Fruit fly (Drosophila melanogaster) whole organism, pupa: ENCODE measurements around the gene verm.

Source experiments
- CG10348 ChIP-seq: fragments of 200-800 bp; sonication (Bioruptor generic); IDR thresholded peaks from 2 replicates; pipeline ENCODE4 v1.3.6; 2022; ENCODE audit warnings: missing biosample characterization, missing genetic modification characterization
- CG12605 ChIP-seq: fragments of 200-800 bp; sonication (Bioruptor generic); IDR thresholded peaks from 2 replicates; pipeline ENCODE4 v1.3.6; 2022; ENCODE audit warnings: missing biosample characterization, missing genetic modification characterization
- CG14655 ChIP-seq: fragments of 200-800 bp; sonication (Bioruptor generic); optimal IDR thresholded peaks from 3 replicates; lab custom pipeline; 2017; ENCODE audit warnings: mild to moderate bottlenecking, missing biosample characterization, missing genetic modification reagents, missing genetic modification characterization
- CG17806 ChIP-seq: fragments of 200-800 bp; sonication (Bioruptor generic); optimal IDR thresholded peaks from 2 replicates; lab custom pipeline; 2018; ENCODE audit warnings: missing biosample characterization, mild to moderate bottlenecking, missing genetic modification characterization, moderate library complexity
- CG34367 ChIP-seq: fragments of 200-800 bp; sonication (Bioruptor generic); optimal IDR thresholded peaks from 2 replicates; lab custom pipeline; 2018; ENCODE audit warnings: missing biosample characterization, mild to moderate bottlenecking, missing genetic modification characterization
- CG4496 ChIP-seq: fragments of 200-800 bp; sonication (Bioruptor generic); IDR thresholded peaks from 3 replicates; pipeline ENCODE4 v1.3.6; 2022; ENCODE audit warnings: missing biosample characterization, missing genetic modification characterization
- CG8159 ChIP-seq: fragments of 200-800 bp; sonication (Bioruptor generic); optimal IDR thresholded peaks from 3 replicates; lab custom pipeline; 2018; ENCODE audit warnings: missing biosample characterization, mild to moderate bottlenecking, missing genetic modification characterization, moderate library complexity
- CG8301 ChIP-seq: fragments of 200-800 bp; sonication (Bioruptor generic); optimal IDR thresholded peaks from 2 replicates; lab custom pipeline; 2018; ENCODE audit warnings: missing biosample characterization, mild to moderate bottlenecking, missing genetic modification characterization
- CG9948 ChIP-seq: fragments of 200-800 bp; sonication (Bioruptor generic); optimal IDR thresholded peaks from 2 replicates; lab custom pipeline; 2018; ENCODE audit warnings: missing biosample characterization, mild to moderate bottlenecking, missing genetic modification characterization, moderate library complexity
- D1 ChIP-seq: fragments of 200-800 bp; sonication (Bioruptor generic); optimal IDR thresholded peaks from 2 replicates; lab custom pipeline; 2018; ENCODE audit warnings: missing biosample characterization, mild to moderate bottlenecking, missing genetic modification characterization, moderate library complexity
- EcR ChIP-seq: fragments of 200-800 bp; sonication (Bioruptor generic); optimal IDR thresholded peaks from 3 replicates; lab custom pipeline; 2019; ENCODE audit warnings: missing biosample characterization, missing genetic modification characterization, mild to moderate bottlenecking, moderate library complexity, missing genetic modification reagents
- Ets98B ChIP-seq: fragments of 200-800 bp; sonication (Bioruptor generic); IDR thresholded peaks from 2 replicates; pipeline ENCODE4 v1.3.6; 2022; ENCODE audit warnings: missing biosample characterization, missing genetic modification characterization
- Pif1A ChIP-seq: fragments of 200-800 bp; sonication (Bioruptor generic); optimal IDR thresholded peaks from 3 replicates; lab custom pipeline; 2016; ENCODE audit warnings: missing biosample characterization, missing genetic modification characterization
- Pif1B ChIP-seq: fragments of 200-800 bp; sonication (Bioruptor generic); optimal IDR thresholded peaks from 3 replicates; lab custom pipeline; 2016; ENCODE audit warnings: missing biosample characterization, missing genetic modification characterization
- Snoo ChIP-seq: fragments of 200-800 bp; sonication (Bioruptor generic); optimal IDR thresholded peaks from 3 replicates; lab custom pipeline; 2017; ENCODE audit warnings: missing biosample characterization, mild to moderate bottlenecking, missing genetic modification characterization, inconsistent platforms
- fd96Ca ChIP-seq: fragments of 200-800 bp; sonication (Bioruptor generic); IDR thresholded peaks from 3 replicates; pipeline ENCODE4 v1.3.6; 2022; ENCODE audit warnings: missing biosample characterization, missing genetic modification characterization
- gl ChIP-seq: fragments of 200-800 bp; sonication (Bioruptor generic); optimal IDR thresholded peaks from 2 replicates; lab custom pipeline; 2018; ENCODE audit warnings: missing biosample characterization, mild to moderate bottlenecking, missing genetic modification characterization
- rn ChIP-seq: fragments of 200-800 bp; sonication (Bioruptor generic); IDR thresholded peaks from 2 replicates; pipeline ENCODE4 v1.3.6; 2022; ENCODE audit warnings: missing biosample characterization, missing genetic modification characterization

The verm gene

dm6 chr3L:19649374-19649948, 45.6 kb downstream of the verm start, which contains the start of gene Oat:
Gene Oat, minus strand, starts transcription at chr3L:19649851.
- TF ChIP-seq fd96Ca (GFP tag; lab: Robert Waterston, UW) = peak; percentile 33; the same call in 1 of the 3 replicates
- TF ChIP-seq EcR (GFP tag; lab: Kevin White, UChicago) = peak; percentile 14
- TF ChIP-seq CG14655 (GFP tag; lab: Kevin White, UChicago) = no peak
- no peak for TF ChIP-seq Snoo (tag; lab: Kevin White, UChicago)

dm6 chr3L:19648648-19649047, 46.4 kb downstream of the verm start:
- no peak for TF ChIP-seq rn (GFP tag; lab: Robert Waterston, UW)
- TF ChIP-seq CG8159 (tag; lab: Kevin White, UChicago) = no peak
- TF ChIP-seq CG9948 = no peak
- TF ChIP-seq CG8301 (tag; lab: Kevin White, UChicago) = no peak
- no peak for TF ChIP-seq fd96Ca (GFP tag; lab: Robert Waterston, UW)
- TF ChIP-seq Snoo (tag; lab: Kevin White, UChicago) = no peak
- TF ChIP-seq EcR (GFP tag; lab: Kevin White, UChicago) = no peak
- TF ChIP-seq CG12605 (GFP tag; lab: Robert Waterston, UW) = no peak
- TF ChIP-seq Ets98B (GFP tag; lab: Robert Waterston, UW) = no peak
- TF ChIP-seq Pif1B (GFP tag; lab: Kevin White, UChicago) = no peak

DNA sequence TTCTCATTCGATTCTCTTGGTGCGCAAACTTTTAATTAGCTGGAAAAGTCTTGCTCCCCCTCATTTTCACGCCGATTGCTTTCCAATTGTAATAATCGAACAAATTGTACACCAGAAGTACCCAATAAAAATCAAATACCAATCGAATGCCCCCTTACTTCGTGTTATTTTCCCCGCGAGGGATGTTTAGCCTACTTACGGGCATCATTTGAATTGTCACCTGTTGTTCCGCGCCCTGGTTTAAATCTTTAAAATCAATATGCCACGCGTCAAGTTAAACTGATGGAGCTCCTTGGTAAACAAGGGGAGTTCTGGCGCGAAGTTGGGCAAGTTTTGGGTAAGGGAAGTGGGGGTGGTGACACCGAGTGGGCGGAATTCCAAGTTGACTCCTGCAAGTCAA, 48.8 kb downstream of the verm start:
- TF ChIP-seq CG10348 (GFP tag; lab: Robert Waterston, UW) (no peak), D1 (no peak), CG4496 (GFP tag; lab: Robert Waterston, UW) (no peak), rn (GFP tag; lab: Robert Waterston, UW) (no peak), CG14655 (GFP tag; lab: Kevin White, UChicago) (no peak)
- TF ChIP-seq, all 21 proteins: peak for 0

DNA sequence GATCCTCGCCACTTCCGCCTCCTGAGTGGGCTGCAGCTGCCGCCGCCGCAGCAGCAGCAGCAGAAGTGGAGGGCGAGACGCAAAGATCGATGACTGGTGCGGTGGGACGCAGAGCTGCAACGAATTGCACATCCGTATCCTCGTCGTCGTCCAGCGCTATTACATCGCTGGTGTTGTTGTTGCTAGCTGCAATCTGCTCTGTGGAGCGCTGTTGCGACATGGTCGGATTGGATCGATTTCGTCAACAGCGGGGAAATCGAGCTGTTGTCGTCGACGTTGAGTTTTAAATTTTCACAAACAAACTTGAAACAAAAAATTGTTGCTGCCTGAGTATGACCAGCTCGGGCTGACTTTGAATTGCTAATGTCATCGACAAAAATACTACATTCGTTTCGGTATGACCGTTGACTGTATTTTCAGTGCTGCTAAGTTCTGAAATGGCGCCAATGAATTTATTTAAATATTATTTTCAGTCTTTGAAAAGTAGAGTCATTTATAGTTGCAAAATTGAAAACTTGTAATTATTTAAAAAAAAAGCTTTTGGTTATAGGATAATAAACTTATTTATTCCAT, 52.5 kb downstream of the verm start, which contains the start of gene Rnf146:
Gene Rnf146 (minus strand): TSS at position 369 of the 573 bp plus-strand sequence.
- TF ChIP-seq CG8301 (tag; lab: Kevin White, UChicago) (no peak), rn (GFP tag; lab: Robert Waterston, UW) (no peak), EcR (GFP tag; lab: Kevin White, UChicago) (no peak), CG17806 (no peak), CG34367 (no peak), D1 (peak; percentile 37), Ets98B (GFP tag; lab: Robert Waterston, UW) (no peak), Pif1A (GFP tag; lab: Kevin White, UChicago) (no peak), gl (peak; percentile 20), CG9948 (no peak)
